Fruit fly (Drosophila melanogaster) whole organism, pupa: ENCODE measurements around the gene CG11760.

ENCODE experiments used
- CG12605 ChIP-seq: fragments of 200-800 bp; sonication (Bioruptor generic); IDR thresholded peaks from 2 replicates; pipeline ENCODE4 v1.3.6; 2022; ENCODE audit warnings: missing biosample characterization, missing genetic modification characterization
- CG13204 ChIP-seq: fragments of 200-800 bp; sonication (Bioruptor generic); optimal IDR thresholded peaks from 2 replicates; lab custom pipeline; 2018; ENCODE audit warnings: missing biosample characterization, mild to moderate bottlenecking, missing genetic modification characterization, moderate library complexity
- CG17806 ChIP-seq: fragments of 200-800 bp; sonication (Bioruptor generic); optimal IDR thresholded peaks from 2 replicates; lab custom pipeline; 2018; ENCODE audit warnings: missing biosample characterization, mild to moderate bottlenecking, missing genetic modification characterization, moderate library complexity
- CG32121 ChIP-seq: fragments of 200-800 bp; sonication (Bioruptor generic); IDR thresholded peaks from 2 replicates; pipeline ENCODE4 v1.3.6; 2022; ENCODE audit warnings: missing biosample characterization, missing genetic modification characterization
- CG4496 ChIP-seq: fragments of 200-800 bp; sonication (Bioruptor generic); IDR thresholded peaks from 3 replicates; pipeline ENCODE4 v1.3.6; 2022; ENCODE audit warnings: missing biosample characterization, missing genetic modification characterization
- CG8159 ChIP-seq: fragments of 200-800 bp; sonication (Bioruptor generic); optimal IDR thresholded peaks from 3 replicates; lab custom pipeline; 2018; ENCODE audit warnings: missing biosample characterization, mild to moderate bottlenecking, missing genetic modification characterization, moderate library complexity
- EcR ChIP-seq: fragments of 200-800 bp; sonication (Bioruptor generic); optimal IDR thresholded peaks from 3 replicates; lab custom pipeline; 2019; ENCODE audit warnings: missing biosample characterization, missing genetic modification characterization, mild to moderate bottlenecking, moderate library complexity, missing genetic modification reagents
- Ets98B ChIP-seq: fragments of 200-800 bp; sonication (Bioruptor generic); IDR thresholded peaks from 2 replicates; pipeline ENCODE4 v1.3.6; 2022; ENCODE audit warnings: missing biosample characterization, missing genetic modification characterization
- Pif1A ChIP-seq: fragments of 200-800 bp; sonication (Bioruptor generic); optimal IDR thresholded peaks from 3 replicates; lab custom pipeline; 2016; ENCODE audit warnings: missing biosample characterization, missing genetic modification characterization
- Snoo ChIP-seq: fragments of 200-800 bp; sonication (Bioruptor generic); optimal IDR thresholded peaks from 3 replicates; lab custom pipeline; 2017; ENCODE audit warnings: missing biosample characterization, mild to moderate bottlenecking, missing genetic modification characterization, inconsistent platforms
- fd96Ca ChIP-seq: fragments of 200-800 bp; sonication (Bioruptor generic); IDR thresholded peaks from 3 replicates; pipeline ENCODE4 v1.3.6; 2022; ENCODE audit warnings: missing biosample characterization, missing genetic modification characterization
- rn ChIP-seq: fragments of 200-800 bp; sonication (Bioruptor generic); IDR thresholded peaks from 2 replicates; pipeline ENCODE4 v1.3.6; 2022; ENCODE audit warnings: missing biosample characterization, missing genetic modification characterization

DNA sequence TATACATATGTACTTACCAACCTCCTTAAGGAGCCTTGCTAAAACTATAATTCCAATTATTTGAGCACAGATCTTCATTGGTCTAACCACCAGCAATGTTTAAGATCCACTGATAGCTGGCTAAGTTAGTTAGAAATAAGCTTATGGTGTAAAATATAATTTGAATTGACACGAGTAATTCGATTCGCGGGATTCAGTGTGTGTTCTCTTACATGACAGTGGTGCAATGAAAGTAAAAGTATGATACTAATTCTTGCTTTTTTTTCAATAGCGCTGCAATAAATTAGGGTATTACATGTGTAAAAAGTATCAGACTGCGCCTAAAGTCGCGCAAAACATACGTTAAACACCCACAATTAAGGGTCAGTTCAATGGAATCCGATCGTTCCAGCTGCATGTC is 39.1 kb upstream of the CG11760 start, which contains the start of gene CG33325:
- TF ChIP-seq CG32121 (GFP tag; lab: Robert Waterston, UW) (no peak), CG4496 (GFP tag; lab: Robert Waterston, UW) (no peak), CG12605 (GFP tag; lab: Robert Waterston, UW) (no peak), Pif1A (GFP tag; lab: Kevin White, UChicago) (no peak), Ets98B (GFP tag; lab: Robert Waterston, UW) (no peak), EcR (no peak), fd96Ca (no peak), Snoo (tag; lab: Kevin White, UChicago) (no peak), CG13204 (GFP tag; lab: Kevin White, UChicago) (no peak), CG8159 (tag; lab: Kevin White, UChicago) (no peak), CG17806 (tag; lab: Kevin White, UChicago) (no peak), rn (GFP tag; lab: Robert Waterston, UW) (no peak)
